Fruit fly (Drosophila melanogaster): Measurements from ENCODE around the gene CG42346.
"Not testable (repeated sequence)": the region's sequence is repeated elsewhere in the genome, so short reads cannot be mapped to it uniquely, and the experiment has no call there.

DNA sequence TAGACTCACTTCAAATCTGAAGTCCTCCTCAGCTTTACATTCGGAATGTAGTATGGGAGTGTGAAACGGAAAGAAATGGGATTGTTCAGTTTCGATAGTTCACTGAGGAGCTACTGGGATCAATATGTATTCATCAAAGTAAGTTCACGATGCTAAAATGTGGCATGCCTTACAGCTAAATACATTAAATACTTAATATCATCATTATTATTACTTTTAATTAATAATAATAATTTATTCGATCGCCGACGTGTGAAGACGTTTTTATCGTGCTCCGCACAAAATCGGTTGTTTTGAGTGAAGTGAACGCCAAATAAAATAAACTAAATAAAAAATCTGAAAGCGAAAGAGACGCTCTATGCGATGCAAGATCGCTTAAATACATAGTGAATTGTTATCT is 20.4 kb upstream of the CG42346 start, which contains the start of gene CG12446:
- not testable (repeated sequence) for TF ChIP-seq CG8478, CTCF (optimal IDR thresholded peaks at IDR 0.05)
